Worm (Caenorhabditis elegans) whole organism, L4 larva: ENCODE measurements around the gene asp-19.

ENCODE experiments used
- D1046.2 ChIP-seq: fragments of 200-800 bp; sonication (Bioruptor generic); IDR thresholded peaks from 2 replicates; pipeline ENCODE4 v1.3.6; 2022; ENCODE audit warnings: missing genetic modification characterization, missing compliant biosample characterization
- R02D3.7 ChIP-seq: fragments of 150-350 bp; sonication (generic microtip); optimal IDR thresholded peaks from 3 replicates; lab custom pipeline; 2014; ENCODE audit warnings: missing biosample characterization, missing genetic modification characterization
- ama-1 ChIP-seq: fragments of 150-350 bp; optimal IDR thresholded peaks from 2 replicates; lab custom pipeline; 2014; ENCODE audit warnings: inconsistent platforms, mixed read lengths
- ceh-28 ChIP-seq: fragments of 150-350 bp; optimal IDR thresholded peaks from 2 replicates; lab custom pipeline; 2014; ENCODE audit warnings: missing biosample characterization, missing genetic modification reagents, missing genetic modification characterization
- lin-39 ChIP-seq: fragments of 150-350 bp; optimal IDR thresholded peaks from 2 replicates; lab custom pipeline; 2014; ENCODE audit warnings: missing biosample characterization, missing genetic modification reagents, missing genetic modification characterization
- nhr-237 ChIP-seq: sonication (generic microtip); optimal IDR thresholded peaks from 2 replicates; lab custom pipeline; 2017; ENCODE audit warnings: missing biosample characterization, missing genetic modification characterization
- vab-7 ChIP-seq: fragments of 200-800 bp; sonication (Bioruptor generic); IDR thresholded peaks from 2 replicates; pipeline ENCODE4 v1.3.6; 2022; ENCODE audit warnings: missing genetic modification reagents, missing genetic modification characterization, missing compliant biosample characterization
- ztf-11 ChIP-seq: fragments of 150-350 bp; optimal IDR thresholded peaks from 2 replicates; lab custom pipeline; 2014; ENCODE audit warnings: missing biosample characterization, missing genetic modification characterization

- TF ChIP-seq ama-1 (lab: Kevin White, UChicago) = no peak
- TF ChIP-seq R02D3.7 (tag; lab: Kevin White, UChicago) = no peak
- TF ChIP-seq nhr-237 (tag; lab: Kevin White, UChicago) = no peak
- TF ChIP-seq D1046.2 (GFP tag; lab: Robert Waterston, UW) = no peak
- no peak for TF ChIP-seq lin-39 (tag; lab: Kevin White, UChicago)
- no peak for TF ChIP-seq ceh-28 (tag; lab: Kevin White, UChicago)
- no peak for TF ChIP-seq ztf-11 (tag; lab: Kevin White, UChicago)
- TF ChIP-seq vab-7 (GFP tag; lab: Robert Waterston, UW) = no peak
Observed at ce11 chrV:18725858-18726257, 3.3 kb downstream of the asp-19 start.
